Fruit fly (Drosophila melanogaster): ENCODE measurements around the gene RnpS1.

dm6 chr3R:9594251-9594581, 42.4 kb downstream of the RnpS1 start:
- TF ChIP-seq CG33017 (tag; optimal IDR thresholded peaks at IDR 0.05) (no peak), CG7101 (tag; optimal IDR thresholded peaks at IDR 0.05) (no peak), CG11617 (GFP tag; optimal IDR thresholded peaks at IDR 0.05) (no peak), kay (GFP tag; ENCODE audit: borderline replicate concordance) (no peak)
